Worm (Caenorhabditis elegans) whole organism, young adult: ENCODE results near the gene spp-3.

Source experiments
- C17E4.6 ChIP-seq: fragments of 200-800 bp; sonication (Bioruptor generic); IDR thresholded peaks from 2 replicates; pipeline ENCODE4 v1.3.6; 2022; ENCODE audit warnings: missing genetic modification reagents, missing genetic modification characterization, missing compliant biosample characterization
- F10E7.11 ChIP-seq: sonication (generic microtip); optimal IDR thresholded peaks from 2 replicates; lab custom pipeline; 2017; ENCODE audit warnings: mild to moderate bottlenecking, missing genetic modification characterization, moderate library complexity, missing compliant biosample characterization
- F23B12.7 ChIP-seq: sonication (generic microtip); optimal IDR thresholded peaks from 2 replicates; lab custom pipeline; 2017; ENCODE audit warnings: missing genetic modification characterization, mild to moderate bottlenecking, missing compliant biosample characterization, antibody characterized with exemption, moderate library complexity; ENCODE audit not compliant: insufficient read depth
- F39B2.1 ChIP-seq: fragments of 200-800 bp; sonication (Bioruptor generic); IDR thresholded peaks from 2 replicates; pipeline ENCODE4 v1.3.6; 2022; ENCODE audit warnings: missing genetic modification reagents, missing genetic modification characterization, missing compliant biosample characterization
- F49E8.2 ChIP-seq: sonication (generic microtip); optimal IDR thresholded peaks from 3 replicates; lab custom pipeline; 2017; ENCODE audit warnings: missing genetic modification characterization, mild to moderate bottlenecking, missing compliant biosample characterization, antibody characterized with exemption, moderate library complexity; ENCODE audit not compliant: insufficient read depth
- F57A8.1 ChIP-seq: fragments of 200-800 bp; sonication (Bioruptor generic); optimal IDR thresholded peaks from 2 replicates; lab custom pipeline; 2018; ENCODE audit warnings: mild to moderate bottlenecking, missing genetic modification characterization, moderate library complexity, missing compliant biosample characterization
- F57C9.4 ChIP-seq: sonication (generic microtip); optimal IDR thresholded peaks from 2 replicates; lab custom pipeline; 2017; ENCODE audit warnings: mild to moderate bottlenecking, missing genetic modification characterization, missing compliant biosample characterization
- Y56A3A.18 ChIP-seq: fragments of 200-800 bp; sonication (Bioruptor generic); IDR thresholded peaks from 2 replicates; pipeline ENCODE4 v1.3.6; 2022; ENCODE audit warnings: missing genetic modification reagents, missing genetic modification characterization, missing compliant biosample characterization
- Y79H2A.3 ChIP-seq: fragments of 200-800 bp; sonication (Bioruptor generic); conservative IDR thresholded peaks from 2 replicates; pipeline ENCODE4 v1.3.6; 2022; ENCODE audit warnings: missing genetic modification reagents, missing genetic modification characterization, missing compliant biosample characterization
- Y95B8A.8 ChIP-seq: fragments of 200-800 bp; sonication (Bioruptor generic); IDR thresholded peaks from 2 replicates; pipeline ENCODE4 v1.3.6; 2022; ENCODE audit warnings: missing genetic modification reagents, missing genetic modification characterization, missing compliant biosample characterization
- aptf-2 ChIP-seq: fragments of 200-800 bp; sonication (Bioruptor generic); conservative IDR thresholded peaks from 2 replicates; pipeline ENCODE4 v1.3.6; 2022; ENCODE audit warnings: missing genetic modification reagents, missing genetic modification characterization, missing compliant biosample characterization
- aptf-3 ChIP-seq: fragments of 200-800 bp; sonication (Bioruptor generic); IDR thresholded peaks from 2 replicates; pipeline ENCODE4 v1.3.6; 2022; ENCODE audit warnings: missing genetic modification characterization, missing compliant biosample characterization
- athp-1 ChIP-seq: sonication (generic microtip); optimal IDR thresholded peaks from 2 replicates; lab custom pipeline; 2017; ENCODE audit warnings: mild to moderate bottlenecking, missing genetic modification characterization, missing compliant biosample characterization
- attf-3 ChIP-seq: fragments of 200-800 bp; sonication (Bioruptor generic); conservative IDR thresholded peaks from 2 replicates; pipeline ENCODE4 v1.3.6; 2022; ENCODE audit warnings: missing genetic modification reagents, missing genetic modification characterization, missing compliant biosample characterization
- attf-5 ChIP-seq: fragments of 200-800 bp; sonication (Bioruptor generic); optimal IDR thresholded peaks from 2 replicates; lab custom pipeline; 2018; ENCODE audit warnings: mild to moderate bottlenecking, missing genetic modification characterization, missing compliant biosample characterization
- attf-6 ChIP-seq: fragments of 200-800 bp; sonication (Bioruptor generic); IDR thresholded peaks from 2 replicates; pipeline ENCODE4 v1.3.6; 2022; ENCODE audit warnings: missing genetic modification reagents, missing genetic modification characterization, missing compliant biosample characterization
- bed-2 ChIP-seq: fragments of 200-800 bp; sonication (Bioruptor generic); IDR thresholded peaks from 2 replicates; pipeline ENCODE4 v1.3.6; 2022; ENCODE audit warnings: missing genetic modification reagents, missing genetic modification characterization, missing compliant biosample characterization
- ccch-3 ChIP-seq: fragments of 200-800 bp; sonication (Bioruptor generic); optimal IDR thresholded peaks from 2 replicates; lab custom pipeline; 2018; ENCODE audit warnings: mild to moderate bottlenecking, missing genetic modification characterization, missing compliant biosample characterization
- ceh-58 ChIP-seq: fragments of 200-800 bp; sonication (Bioruptor generic); IDR thresholded peaks from 2 replicates; pipeline ENCODE4 v1.3.6; 2022; ENCODE audit warnings: missing genetic modification characterization, missing compliant biosample characterization
- ceh-91 ChIP-seq: fragments of 200-800 bp; sonication (Bioruptor generic); IDR thresholded peaks from 2 replicates; pipeline ENCODE4 v1.3.6; 2022; ENCODE audit warnings: missing genetic modification reagents, missing genetic modification characterization, missing compliant biosample characterization
- chd-7 ChIP-seq: sonication (generic microtip); optimal IDR thresholded peaks from 2 replicates; lab custom pipeline; 2016; ENCODE audit warnings: mild to moderate bottlenecking, missing genetic modification characterization, moderate library complexity, missing compliant biosample characterization
- die-1 ChIP-seq: sonication (generic microtip); optimal IDR thresholded peaks from 2 replicates; lab custom pipeline; 2016; ENCODE audit warnings: missing genotype, mild to moderate bottlenecking, missing genetic modification characterization, missing compliant biosample characterization
- dox-1 ChIP-seq: fragments of 200-800 bp; sonication (Bioruptor generic); IDR thresholded peaks from 2 replicates; pipeline ENCODE4 v1.3.6; 2022; ENCODE audit warnings: missing genetic modification reagents, missing genetic modification characterization, missing compliant biosample characterization
- dpl-1 ChIP-seq: fragments of 150-350 bp; optimal IDR thresholded peaks from 2 replicates; lab custom pipeline; 2014; ENCODE audit warnings: missing biosample characterization, missing genetic modification reagents, missing genetic modification characterization
- efl-1 ChIP-seq: fragments of 150-350 bp; optimal IDR thresholded peaks from 2 replicates; lab custom pipeline; 2014; ENCODE audit warnings: missing biosample characterization, missing genetic modification reagents, missing genetic modification characterization
- hlh-26 ChIP-seq: fragments of 200-800 bp; sonication (Bioruptor generic); conservative IDR thresholded peaks from 2 replicates; pipeline ENCODE4 v1.3.6; 2022; ENCODE audit warnings: missing genetic modification reagents, missing genetic modification characterization, missing compliant biosample characterization
- hmg-1.2 ChIP-seq: fragments of 200-800 bp; sonication (Bioruptor generic); IDR thresholded peaks from 2 replicates; pipeline ENCODE4 v1.3.6; 2022; ENCODE audit warnings: missing genetic modification reagents, missing genetic modification characterization, missing compliant biosample characterization
- hsf-1 ChIP-seq: fragments of 200-800 bp; sonication (Bioruptor generic); IDR thresholded peaks from 2 replicates; pipeline ENCODE4 v1.3.6; 2022; ENCODE audit warnings: missing genetic modification reagents, missing genetic modification characterization, missing compliant biosample characterization
- lag-1 ChIP-seq: fragments of 200-800 bp; sonication (Bioruptor generic); IDR thresholded peaks from 2 replicates; pipeline ENCODE4 v1.3.6; 2022; ENCODE audit warnings: missing genetic modification reagents, missing genetic modification characterization, missing compliant biosample characterization
- let-526 ChIP-seq: fragments of 200-800 bp; sonication (Bioruptor generic); IDR thresholded peaks from 2 replicates; pipeline ENCODE4 v1.3.6; 2022; ENCODE audit warnings: missing genetic modification reagents, missing genetic modification characterization, missing compliant biosample characterization
- lin-40 ChIP-seq: sonication (generic microtip); optimal IDR thresholded peaks from 2 replicates; lab custom pipeline; 2016; ENCODE audit warnings: missing genetic modification characterization, mild to moderate bottlenecking, missing compliant biosample characterization, missing genotype, missing genetic modification reagents
- lir-1 ChIP-seq: fragments of 200-800 bp; sonication (Bioruptor generic); conservative IDR thresholded peaks from 2 replicates; pipeline ENCODE4 v1.3.6; 2022; ENCODE audit warnings: missing genetic modification reagents, missing genetic modification characterization, missing compliant biosample characterization
- lsl-1 ChIP-seq: fragments of 200-800 bp; sonication (Bioruptor generic); optimal IDR thresholded peaks from 2 replicates; lab custom pipeline; 2018; ENCODE audit warnings: mild to moderate bottlenecking, missing genetic modification characterization, moderate library complexity, missing compliant biosample characterization
- lsy-27 ChIP-seq: sonication (generic microtip); optimal IDR thresholded peaks from 2 replicates; lab custom pipeline; 2017; ENCODE audit warnings: missing genetic modification characterization, mild to moderate bottlenecking, missing compliant biosample characterization, antibody characterized with exemption, missing genotype, borderline replicate concordance; ENCODE audit not compliant: insufficient read depth
- mel-28 ChIP-seq: sonication (generic microtip); optimal IDR thresholded peaks from 2 replicates; lab custom pipeline; 2016; ENCODE audit warnings: borderline replicate concordance, mild to moderate bottlenecking, missing genetic modification characterization, missing compliant biosample characterization
- mxl-1 ChIP-seq: sonication (generic microtip); optimal IDR thresholded peaks from 2 replicates; lab custom pipeline; 2016; ENCODE audit warnings: missing genetic modification characterization, missing compliant biosample characterization
- nhr-120 ChIP-seq: fragments of 200-800 bp; sonication (Bioruptor generic); IDR thresholded peaks from 2 replicates; pipeline ENCODE4 v1.3.6; 2022; ENCODE audit warnings: missing genetic modification characterization, missing compliant biosample characterization
- nhr-179 ChIP-seq: sonication (generic microtip); optimal IDR thresholded peaks from 2 replicates; lab custom pipeline; 2016; ENCODE audit warnings: mild to moderate bottlenecking, missing genetic modification characterization, missing compliant biosample characterization
- rpc-1 ChIP-seq, 2 experiments: fragments of 150-350 bp in 1 of 2; sonication (generic microtip) in 1 of 2; optimal IDR thresholded peaks; 2 replicates each; lab custom pipeline; 2014 to 2018; ENCODE audit warnings: missing biosample characterization in 1 of 2, missing genetic modification characterization in 1 of 2, missing genetic modification reagents in 1 of 2, missing genotype in 1 of 2
- sdz-38 ChIP-seq: sonication (generic microtip); optimal IDR thresholded peaks from 2 replicates; lab custom pipeline; 2016; ENCODE audit warnings: missing genotype, missing genetic modification characterization, missing compliant biosample characterization
- snpc-1.1 ChIP-seq: sonication (generic microtip); optimal IDR thresholded peaks from 2 replicates; lab custom pipeline; 2017; ENCODE audit warnings: missing genetic modification characterization, mild to moderate bottlenecking, missing compliant biosample characterization, antibody characterized with exemption, moderate library complexity, missing genotype, missing genetic modification reagents; ENCODE audit not compliant: insufficient read depth
- snpc-3.4 ChIP-seq: sonication (generic microtip); optimal IDR thresholded peaks from 2 replicates; lab custom pipeline; 2017; ENCODE audit warnings: missing genetic modification characterization, mild to moderate bottlenecking, missing compliant biosample characterization, antibody characterized with exemption, moderate library complexity, missing genotype, missing genetic modification reagents
- tbx-9 ChIP-seq: sonication (generic microtip); optimal IDR thresholded peaks from 2 replicates; lab custom pipeline; 2016; ENCODE audit warnings: borderline replicate concordance, missing genetic modification characterization, inconsistent platforms, missing compliant biosample characterization
- tlf-1 ChIP-seq: fragments of 200-800 bp; sonication (Bioruptor generic); optimal IDR thresholded peaks from 2 replicates; lab custom pipeline; 2018; ENCODE audit warnings: mild to moderate bottlenecking, missing genetic modification characterization, missing compliant biosample characterization
- unc-62 ChIP-seq: fragments of 150-350 bp; optimal IDR thresholded peaks from 2 replicates; lab custom pipeline; 2014; ENCODE audit warnings: missing biosample characterization, missing genetic modification reagents, missing genetic modification characterization
- ztf-18 ChIP-seq: sonication (generic microtip); optimal IDR thresholded peaks from 2 replicates; lab custom pipeline; 2016; ENCODE audit warnings: missing genotype, mild to moderate bottlenecking, missing genetic modification characterization, missing compliant biosample characterization
- ztf-26 ChIP-seq: sonication (generic microtip); optimal IDR thresholded peaks from 2 replicates; lab custom pipeline; 2017; ENCODE audit warnings: missing genetic modification characterization, missing compliant biosample characterization
- ztf-6 ChIP-seq: fragments of 200-800 bp; sonication (Bioruptor generic); IDR thresholded peaks from 2 replicates; pipeline ENCODE4 v1.3.6; 2022; ENCODE audit warnings: missing genetic modification reagents, missing genetic modification characterization, missing compliant biosample characterization

spp-3 gene

DNA sequence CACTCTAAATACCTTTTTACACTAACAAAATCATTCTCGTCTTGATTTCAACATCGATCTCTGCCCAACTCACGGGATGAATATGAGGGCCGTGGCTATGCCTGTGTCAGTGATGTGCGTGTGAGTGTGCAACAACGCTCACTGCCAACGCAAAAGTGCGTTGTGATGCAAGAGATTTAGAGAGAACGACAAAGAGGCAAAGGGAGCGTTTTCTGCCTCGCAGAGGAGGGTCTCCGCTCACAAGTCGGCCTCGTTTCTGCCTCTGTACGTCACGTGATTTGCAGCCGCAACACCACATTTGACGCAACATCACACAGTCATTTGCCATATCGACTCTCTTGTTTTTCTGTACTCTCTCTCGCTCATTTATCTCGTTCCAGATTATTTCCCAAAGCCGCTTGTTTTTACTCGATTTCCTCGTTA is 19.2 kb upstream of the spp-3 start, which contains the start of gene epg-7 (continued):
- TF ChIP-seq F10E7.11 (tag; lab: Kevin White, UChicago) (no peak), lag-1 (GFP tag; lab: Robert Waterston, UW) (no peak), ztf-6 (GFP tag; lab: Robert Waterston, UW) (peak; percentile 80; the same call in 1 of the 2 replicates), attf-6 (no peak), C17E4.6 (GFP tag; lab: Robert Waterston, UW) (no peak), athp-1 (tag; lab: Kevin White, UChicago) (peak; percentile 85), dox-1 (GFP tag; lab: Robert Waterston, UW) (peak; percentile 91), lin-40 (tag; lab: Kevin White, UChicago) (peak; percentile 96), lir-1 (peak; percentile 91), ceh-91 (GFP tag; lab: Robert Waterston, UW) (no peak), attf-5 (GFP tag; lab: Kevin White, UChicago) (peak; percentile 94), rpc-1 (optimal IDR thresholded peaks at IDR 0.05; lab: Kevin White, UChicago) (no peak), rpc-1 (tag; optimal IDR thresholded peaks at IDR 0.05; lab: Kevin White, UChicago) (no peak), Y95B8A.8 (GFP tag; lab: Robert Waterston, UW) (0 out of 2 replicates have a peak, but pooled peaks have one; percentile 35), ccch-3 (GFP tag; lab: Kevin White, UChicago) (no peak), mel-28 (tag; lab: Kevin White, UChicago) (no peak), dpl-1 (GFP tag; lab: Kevin White, UChicago) (no peak), F39B2.1 (GFP tag; lab: Robert Waterston, UW) (no peak), nhr-120 (GFP tag; lab: Robert Waterston, UW) (no peak), aptf-3 (GFP tag; lab: Robert Waterston, UW) (no peak), efl-1 (GFP tag; lab: Kevin White, UChicago) (no peak), mxl-1 (no peak), F57C9.4 (tag; lab: Kevin White, UChicago) (no peak), Y56A3A.18 (GFP tag; lab: Robert Waterston, UW) (0 out of 2 replicates have a peak, but pooled peaks have one; percentile 51), snpc-3.4 (tag; lab: Kevin White, UChicago) (peak; percentile 2), lsy-27 (no peak), lsl-1 (GFP tag; lab: Kevin White, UChicago) (no peak), F57A8.1 (GFP tag; lab: Kevin White, UChicago) (no peak), die-1 (peak; percentile 35), ceh-58 (GFP tag; lab: Robert Waterston, UW) (no peak), hsf-1 (GFP tag; lab: Robert Waterston, UW) (no peak), sdz-38 (no peak), tbx-9 (tag; lab: Kevin White, UChicago) (no peak), chd-7 (peak; percentile 90), bed-2 (0 out of 2 replicates have a peak, but pooled peaks have one; percentile 10), F49E8.2 (tag; lab: Kevin White, UChicago) (no peak), snpc-1.1 (tag; lab: Kevin White, UChicago) (no peak), hlh-26 (no peak), F23B12.7 (tag; lab: Kevin White, UChicago) (peak; percentile 49), let-526 (GFP tag; lab: Robert Waterston, UW) (peak; percentile 88), ztf-26 (peak; percentile 90), tlf-1 (peak; percentile 62), nhr-179 (tag; lab: Kevin White, UChicago) (no peak), Y79H2A.3 (GFP tag; lab: Robert Waterston, UW) (no peak), aptf-2 (GFP tag; lab: Robert Waterston, UW) (no peak; the same call in 1 of the 2 replicates), attf-3 (no peak), hmg-1.2 (GFP tag; lab: Robert Waterston, UW) (peak; percentile 88), ztf-18 (tag; lab: Kevin White, UChicago) (peak; percentile 57), unc-62 (GFP tag; lab: Kevin White, UChicago) (no peak)
